Worm (Caenorhabditis elegans) whole organism, L4 larva: ENCODE results near the gene lido-18.

Experiments
- ctbp-1 ChIP-seq: fragments of 200-800 bp; sonication (Bioruptor generic); IDR thresholded peaks from 2 replicates; pipeline ENCODE4 v1.3.6; 2022; ENCODE audit warnings: missing genetic modification reagents, missing genetic modification characterization, missing compliant biosample characterization
- egl-27 ChIP-seq: sonication (generic microtip); optimal IDR thresholded peaks from 3 replicates; lab custom pipeline; 2017; ENCODE audit warnings: missing biosample characterization, missing genetic modification reagents, missing genetic modification characterization
- fkh-10 ChIP-seq: fragments of 150-350 bp; optimal IDR thresholded peaks from 2 replicates; lab custom pipeline; 2014; ENCODE audit warnings: missing biosample characterization, missing genetic modification reagents, missing genetic modification characterization
- hlh-30 ChIP-seq: sonication (generic microtip); optimal IDR thresholded peaks from 2 replicates; lab custom pipeline; 2017; ENCODE audit warnings: antibody characterized with exemption, mild to moderate bottlenecking, missing genetic modification characterization, missing compliant biosample characterization; ENCODE audit not compliant: insufficient read depth
- lin-39 ChIP-seq: fragments of 150-350 bp; optimal IDR thresholded peaks from 2 replicates; lab custom pipeline; 2014; ENCODE audit warnings: missing biosample characterization, missing genetic modification reagents, missing genetic modification characterization
- skn-1 ChIP-seq: fragments of 150-350 bp; optimal IDR thresholded peaks from 2 replicates; lab custom pipeline; 2014; ENCODE audit warnings: missing biosample characterization, missing genetic modification characterization

ce11 chrIII:7618294-7618693 is 43.8 kb upstream of the lido-18 start:
- TF ChIP-seq hlh-30 (tag; lab: Kevin White, UChicago) (peak; percentile 56), fkh-10 (GFP tag; lab: Kevin White, UChicago) (no peak), lin-39 (tag; lab: Kevin White, UChicago) (no peak), ctbp-1 (GFP tag; lab: Robert Waterston, UW) (no peak), skn-1 (tag; lab: Kevin White, UChicago) (no peak), egl-27 (tag; lab: Kevin White, UChicago) (no peak)
